Fruit fly (Drosophila melanogaster) whole organism, embryonic: ENCODE data around the gene PIG-U.
A peak's percentile ranks its signal among the peaks of the same experiment; 100 is the strongest.

Experiments
- Abd-B ChIP-seq: fragments of 200-800 bp; sonication (Bioruptor generic); optimal IDR thresholded peaks from 2 replicates; lab custom pipeline; 2018; ENCODE audit warnings: missing biosample characterization, mild to moderate bottlenecking, missing genetic modification characterization, moderate library complexity
- Bdp1 ChIP-seq: fragments of 200-800 bp; sonication (Bioruptor generic); optimal IDR thresholded peaks from 3 replicates; lab custom pipeline; 2016; ENCODE audit warnings: missing biosample characterization, missing genetic modification characterization
- CG10267 ChIP-seq: fragments of 200-800 bp; sonication (Bioruptor generic); optimal IDR thresholded peaks from 2 replicates; lab custom pipeline; 2018; ENCODE audit warnings: missing biosample characterization, mild to moderate bottlenecking, missing genetic modification characterization, moderate library complexity
- CG13624 ChIP-seq: fragments of 200-800 bp; sonication (Bioruptor generic); optimal IDR thresholded peaks from 2 replicates; lab custom pipeline; 2016; ENCODE audit warnings: missing biosample characterization, missing genetic modification characterization
- CG15073 ChIP-seq: fragments of 200-800 bp; sonication (Bioruptor generic); optimal IDR thresholded peaks from 2 replicates; lab custom pipeline; 2016; ENCODE audit warnings: missing biosample characterization, missing genetic modification characterization
- CG17328 ChIP-seq: fragments of 200-800 bp; sonication (Bioruptor generic); IDR thresholded peaks from 2 replicates; pipeline ENCODE4 v1.3.6; 2022; ENCODE audit warnings: missing biosample characterization, missing genetic modification characterization
- CG17912 ChIP-seq: fragments of 200-800 bp; sonication (Bioruptor generic); optimal IDR thresholded peaks from 2 replicates; lab custom pipeline; 2018; ENCODE audit warnings: missing biosample characterization, mild to moderate bottlenecking, missing genetic modification characterization
- CG2116 ChIP-seq: fragments of 200-800 bp; sonication (Bioruptor generic); optimal IDR thresholded peaks from 3 replicates; lab custom pipeline; 2018; ENCODE audit warnings: missing biosample characterization, mild to moderate bottlenecking, missing genetic modification characterization
- CG2120 ChIP-seq: fragments of 200-800 bp; sonication (Bioruptor generic); optimal IDR thresholded peaks from 3 replicates; lab custom pipeline; 2016; ENCODE audit warnings: missing biosample characterization, missing genetic modification characterization
- CG2129 ChIP-seq: fragments of 200-800 bp; sonication (Bioruptor generic); IDR thresholded peaks from 2 replicates; pipeline ENCODE4 v1.3.6; 2022; ENCODE audit warnings: missing biosample characterization, missing genetic modification characterization; ENCODE audit not compliant: partially characterized antibody
- CG31388 ChIP-seq: fragments of 200-800 bp; sonication (Bioruptor generic); optimal IDR thresholded peaks from 2 replicates; lab custom pipeline; 2016; ENCODE audit warnings: missing biosample characterization, missing genetic modification characterization
- CG3163 ChIP-seq: fragments of 200-800 bp; sonication (Bioruptor generic); optimal IDR thresholded peaks from 3 replicates; lab custom pipeline; 2016; ENCODE audit warnings: missing biosample characterization, missing genetic modification characterization
- CG32767 ChIP-seq: fragments of 200-800 bp; sonication (Bioruptor generic); IDR thresholded peaks from 2 replicates; pipeline ENCODE4 v1.3.6; 2022; ENCODE audit warnings: missing biosample characterization, missing genetic modification characterization
- CG33213 ChIP-seq: fragments of 200-800 bp; sonication (Bioruptor generic); optimal IDR thresholded peaks from 3 replicates; lab custom pipeline; 2016; ENCODE audit warnings: missing biosample characterization, missing genetic modification characterization
- CG34422 ChIP-seq: fragments of 200-800 bp; sonication (Bioruptor generic); IDR thresholded peaks from 3 replicates; pipeline ENCODE4 v1.3.6; 2022; ENCODE audit warnings: missing biosample characterization, missing genetic modification characterization
- CG5953 ChIP-seq: fragments of 200-800 bp; sonication (Bioruptor generic); IDR thresholded peaks from 2 replicates; pipeline ENCODE4 v1.3.6; 2022; ENCODE audit warnings: missing biosample characterization, missing genetic modification characterization
- CG7745 ChIP-seq: fragments of 200-800 bp; sonication (Bioruptor generic); optimal IDR thresholded peaks from 2 replicates; lab custom pipeline; 2018; ENCODE audit warnings: missing biosample characterization, mild to moderate bottlenecking, missing genetic modification characterization, moderate library complexity
- CTCF ChIP-seq: fragments of 200-800 bp; sonication (Bioruptor generic); optimal IDR thresholded peaks from 2 replicates; lab custom pipeline; 2017; ENCODE audit warnings: missing biosample characterization, mild to moderate bottlenecking, missing genetic modification characterization, moderate library complexity
- D ChIP-seq, 2 experiments: fragments of 200-800 bp in 1 of 2; fragments of >200 bp in 1 of 2; sonication (Bioruptor generic) in 1 of 2; optimal IDR thresholded peaks; 2 replicates in 1 of 2; 3 replicates in 1 of 2; lab custom pipeline; 2017; ENCODE audit warnings: mild to moderate bottlenecking in 1 of 2, missing biosample characterization in 1 of 2, missing genetic modification characterization in 1 of 2, missing genetic modification reagents in 1 of 2
- Dfd ChIP-seq, 2 experiments: fragments of >200 bp; optimal IDR thresholded peaks; 2 replicates each; lab custom pipeline; 2017; ENCODE audit warnings: missing biosample characterization in 2 of 2, missing genetic modification characterization in 2 of 2
- Dll ChIP-seq: fragments of 200-800 bp; sonication (Bioruptor generic); IDR thresholded peaks from 4 replicates; pipeline ENCODE4 v1.3.6; 2022; ENCODE audit warnings: missing biosample characterization, missing genetic modification characterization; ENCODE audit not compliant: partially characterized antibody
- Dp ChIP-seq: fragments of 200-800 bp; sonication (Bioruptor generic); optimal IDR thresholded peaks from 2 replicates; lab custom pipeline; 2018; ENCODE audit warnings: missing biosample characterization, mild to moderate bottlenecking, missing genetic modification characterization, moderate library complexity
- Ets97D ChIP-seq: fragments of 200-800 bp; sonication (Bioruptor generic); optimal IDR thresholded peaks from 3 replicates; lab custom pipeline; 2016; ENCODE audit warnings: missing biosample characterization, missing genetic modification characterization
- Fer1 ChIP-seq: fragments of 200-800 bp; sonication (Bioruptor generic); optimal IDR thresholded peaks from 2 replicates; lab custom pipeline; 2017; ENCODE audit warnings: missing biosample characterization, mild to moderate bottlenecking, missing genetic modification characterization
- HLH3B ChIP-seq: fragments of 200-800 bp; sonication (Bioruptor generic); IDR thresholded peaks from 2 replicates; pipeline ENCODE4 v1.3.6; 2022; ENCODE audit warnings: missing biosample characterization, missing genetic modification characterization
- Hey ChIP-seq: fragments of 200-800 bp; sonication (Bioruptor generic); optimal IDR thresholded peaks from 3 replicates; lab custom pipeline; 2018; ENCODE audit warnings: missing biosample characterization, mild to moderate bottlenecking, missing genetic modification characterization
- HmgD ChIP-seq: fragments of 200-800 bp; sonication (Bioruptor generic); optimal IDR thresholded peaks from 3 replicates; lab custom pipeline; 2016; ENCODE audit warnings: missing biosample characterization, missing genetic modification characterization
- HmgZ ChIP-seq: fragments of 200-800 bp; sonication (Bioruptor generic); optimal IDR thresholded peaks from 2 replicates; lab custom pipeline; 2018; ENCODE audit warnings: missing biosample characterization, mild to moderate bottlenecking, missing genetic modification characterization
- Myb ChIP-seq: fragments of 200-800 bp; sonication (Bioruptor generic); optimal IDR thresholded peaks from 2 replicates; lab custom pipeline; 2016; ENCODE audit warnings: missing biosample characterization, missing genetic modification characterization
- Opbp ChIP-seq: fragments of 200-800 bp; sonication (Bioruptor generic); IDR thresholded peaks from 3 replicates; pipeline ENCODE4 v1.3.6; 2022; ENCODE audit warnings: missing biosample characterization, missing genetic modification characterization; ENCODE audit not compliant: partially characterized antibody
- Scr ChIP-seq: fragments of 200-800 bp; sonication (Bioruptor generic); IDR thresholded peaks from 2 replicates; pipeline ENCODE4 v1.3.6; 2022; ENCODE audit warnings: missing biosample characterization, missing genetic modification characterization; ENCODE audit not compliant: partially characterized antibody
- Sox102F ChIP-seq: fragments of 200-800 bp; sonication (Bioruptor generic); optimal IDR thresholded peaks from 2 replicates; lab custom pipeline; 2018; ENCODE audit warnings: missing biosample characterization, mild to moderate bottlenecking, missing genetic modification characterization, moderate library complexity
- Sry-β ChIP-seq: fragments of 200-800 bp; sonication (Bioruptor generic); optimal IDR thresholded peaks from 2 replicates; lab custom pipeline; 2018; ENCODE audit warnings: missing biosample characterization, mild to moderate bottlenecking, missing genetic modification characterization, moderate library complexity
- ap ChIP-seq: fragments of 200-800 bp; sonication (Bioruptor generic); IDR thresholded peaks from 2 replicates; pipeline ENCODE4 v1.3.6; 2022; ENCODE audit warnings: missing biosample characterization, missing genetic modification characterization
- chm ChIP-seq: fragments of 200-800 bp; sonication (Bioruptor generic); IDR thresholded peaks from 2 replicates; pipeline ENCODE4 v1.3.6; 2022; ENCODE audit warnings: missing biosample characterization, missing genetic modification characterization
- cwo ChIP-seq: fragments of 200-800 bp; sonication (Bioruptor generic); optimal IDR thresholded peaks from 3 replicates; lab custom pipeline; 2017; ENCODE audit warnings: missing biosample characterization, missing genetic modification characterization, mild to moderate bottlenecking, moderate library complexity, missing genetic modification reagents
- da ChIP-seq: fragments of 200-800 bp; sonication (Bioruptor generic); optimal IDR thresholded peaks from 2 replicates; lab custom pipeline; 2016; ENCODE audit warnings: missing biosample characterization, missing genetic modification characterization
- hkb ChIP-seq, 2 experiments: fragments of 200-800 bp in 1 of 2; fragments of >200 bp in 1 of 2; sonication (Bioruptor generic) in 1 of 2; IDR thresholded peaks in 1 of 2; optimal IDR thresholded peaks in 1 of 2; 2 replicates each; pipeline versions ENCODE4 v1.3.6 to Lab custom; 2017 to 2022; ENCODE audit warnings: missing biosample characterization in 1 of 2, missing genetic modification characterization in 1 of 2
- kni ChIP-seq: fragments of 200-800 bp; sonication (Bioruptor generic); optimal IDR thresholded peaks from 3 replicates; lab custom pipeline; 2017; ENCODE audit warnings: mild to moderate bottlenecking, missing biosample characterization, missing genetic modification reagents, missing genetic modification characterization
- lov ChIP-seq, 2 experiments: fragments of 200-800 bp in 1 of 2; fragments of >200 bp in 1 of 2; sonication (Bioruptor generic) in 1 of 2; IDR thresholded peaks in 1 of 2; optimal IDR thresholded peaks in 1 of 2; 2 replicates in 1 of 2; 3 replicates in 1 of 2; pipeline versions ENCODE4 v1.3.6 to Lab custom; 2017 to 2022; ENCODE audit warnings: missing biosample characterization in 1 of 2, missing genetic modification characterization in 1 of 2
- maf-S ChIP-seq: fragments of 200-800 bp; sonication (Bioruptor generic); optimal IDR thresholded peaks from 2 replicates; lab custom pipeline; 2016; ENCODE audit warnings: missing biosample characterization, missing genetic modification characterization
- slbo ChIP-seq: fragments of 200-800 bp; sonication (Bioruptor generic); IDR thresholded peaks from 2 replicates; pipeline ENCODE4 v1.3.6; 2022; ENCODE audit warnings: missing biosample characterization, missing genetic modification characterization
- so ChIP-seq: fragments of 200-800 bp; sonication (Bioruptor generic); IDR thresholded peaks from 3 replicates; pipeline ENCODE4 v1.3.6; 2022; ENCODE audit warnings: missing biosample characterization, missing genetic modification characterization
- stc ChIP-seq: fragments of 200-800 bp; sonication (Bioruptor generic); IDR thresholded peaks from 2 replicates; pipeline ENCODE4 v1.3.6; 2022; ENCODE audit warnings: missing biosample characterization, missing genetic modification characterization
- stwl ChIP-seq: fragments of 200-800 bp; sonication (Bioruptor generic); optimal IDR thresholded peaks from 3 replicates; lab custom pipeline; 2018; ENCODE audit warnings: missing biosample characterization, mild to moderate bottlenecking, missing genetic modification characterization, moderate library complexity
- trem ChIP-seq: fragments of 200-800 bp; optimal IDR thresholded peaks from 3 replicates; lab custom pipeline; 2019; ENCODE audit warnings: missing biosample characterization, mild to moderate bottlenecking, missing genetic modification characterization, moderate library complexity
- ttk ChIP-seq: fragments of 200-800 bp; sonication (Bioruptor generic); IDR thresholded peaks from 2 replicates; pipeline ENCODE4 v2.1.2; 2022; ENCODE audit warnings: missing biosample characterization, missing genetic modification characterization
- wdn ChIP-seq: fragments of 200-800 bp; sonication (Bioruptor generic); IDR thresholded peaks from 2 replicates; pipeline ENCODE4 v1.3.6; 2022; ENCODE audit warnings: missing biosample characterization, missing genetic modification characterization
- zen ChIP-seq: fragments of 200-800 bp; sonication (Bioruptor generic); optimal IDR thresholded peaks from 3 replicates; lab custom pipeline; 2018; ENCODE audit warnings: missing biosample characterization, mild to moderate bottlenecking, missing genetic modification characterization, moderate library complexity
- zen2 ChIP-seq: fragments of 200-800 bp; sonication (Bioruptor generic); IDR thresholded peaks from 3 replicates; pipeline ENCODE4 v1.3.6; 2022; ENCODE audit warnings: missing biosample characterization, missing genetic modification characterization; ENCODE audit not compliant: partially characterized antibody

Gene PIG-U

DNA sequence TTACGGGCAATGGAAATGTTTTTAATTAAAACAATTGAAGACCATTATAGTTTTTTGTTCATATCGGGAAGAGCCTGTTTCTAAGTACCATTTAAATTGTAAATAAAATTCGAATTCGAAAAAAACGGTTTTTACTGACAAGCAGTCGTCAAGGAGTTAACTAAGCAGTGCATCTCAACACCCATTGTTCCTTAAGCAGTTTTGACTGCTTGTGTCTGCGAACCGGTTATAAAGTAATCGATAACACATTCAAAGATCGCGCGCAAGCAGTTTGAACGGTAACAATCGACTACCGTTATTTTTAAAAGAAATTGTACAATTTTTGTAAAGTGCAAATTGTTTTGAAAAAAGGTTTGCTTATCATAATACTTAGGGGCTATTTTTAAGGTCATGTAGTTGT, 36.9 kb upstream of the PIG-U start (continued):
- TF ChIP-seq Sry-β (GFP tag; lab: Kevin White, UChicago), result no peak
- TF ChIP-seq CG3163 (GFP tag; lab: Kevin White, UChicago), result peak; percentile 2
- 0 out of 2 replicates have a peak, but pooled peaks have one; percentile 17 for TF ChIP-seq slbo (GFP tag; lab: Robert Waterston, UW)
- no peak for TF ChIP-seq CG31388 (GFP tag; lab: Kevin White, UChicago)
- TF ChIP-seq Dp (GFP tag; lab: Kevin White, UChicago), result peak; percentile 90
- TF ChIP-seq CG32767, result no peak
- TF ChIP-seq CG2116 (GFP tag; lab: Kevin White, UChicago), result peak; percentile 53
- TF ChIP-seq Hey, result no peak
- TF ChIP-seq CG5953 (GFP tag; lab: Robert Waterston, UW), result no peak
- peak; percentile 68 for TF ChIP-seq Sox102F (GFP tag; lab: Kevin White, UChicago)
- peak; percentile 12 for TF ChIP-seq trem (tag; lab: Kevin White, UChicago)
- TF ChIP-seq so (GFP tag; lab: Robert Waterston, UW), result no peak
- peak; percentile 2 for TF ChIP-seq hkb (optimal IDR thresholded peaks at IDR 0.05; lab: Kevin White, UChicago)
- no peak for TF ChIP-seq hkb (GFP tag; IDR thresholded peaks at IDR 0.05; lab: Robert Waterston, UW)
- peak; percentile 59 for TF ChIP-seq CTCF (GFP tag; lab: Kevin White, UChicago)
- TF ChIP-seq CG17912, result no peak
- TF ChIP-seq Abd-B (GFP tag; lab: Kevin White, UChicago), result peak; percentile 29
- peak; percentile 72; the same call in 2 of the 3 replicates for TF ChIP-seq Opbp
- TF ChIP-seq HmgD (GFP tag; lab: Kevin White, UChicago), result peak; percentile 84
- TF ChIP-seq chm, result no peak
- peak; percentile 17 for TF ChIP-seq CG2120
- TF ChIP-seq zen2 (GFP tag; lab: Robert Waterston, UW), result no peak
- TF ChIP-seq stwl (tag; lab: Kevin White, UChicago), result peak; percentile 86
- TF ChIP-seq CG10267 (tag; lab: Kevin White, UChicago), result peak; percentile 78
- TF ChIP-seq HmgZ (tag; lab: Kevin White, UChicago), result peak; percentile 51
- peak; percentile 61 for TF ChIP-seq Ets97D
- peak; percentile 3 for TF ChIP-seq maf-S (GFP tag; lab: Kevin White, UChicago)
- peak; percentile 100 for TF ChIP-seq Myb (GFP tag; lab: Kevin White, UChicago)
- peak; percentile 91 for TF ChIP-seq Bdp1 (GFP tag; lab: Kevin White, UChicago)
- TF ChIP-seq HLH3B (GFP tag; lab: Robert Waterston, UW), result no peak
- TF ChIP-seq da (GFP tag; lab: Kevin White, UChicago), result no peak
- TF ChIP-seq Dfd (GFP tag; optimal IDR thresholded peaks at IDR 0.05; lab: Kevin White, UChicago), result peak in 1 of 2 experiments; percentile 98
- no peak for TF ChIP-seq CG15073 (GFP tag; lab: Kevin White, UChicago)
- TF ChIP-seq Scr, result peak; percentile 7; the same call in 1 of the 2 replicates
- no peak for TF ChIP-seq lov (optimal IDR thresholded peaks at IDR 0.05; lab: Kevin White, UChicago)
- no peak for TF ChIP-seq lov (GFP tag; IDR thresholded peaks at IDR 0.05; lab: Robert Waterston, UW)
- TF ChIP-seq CG33213 (GFP tag; lab: Kevin White, UChicago), result peak; percentile 46

DNA sequence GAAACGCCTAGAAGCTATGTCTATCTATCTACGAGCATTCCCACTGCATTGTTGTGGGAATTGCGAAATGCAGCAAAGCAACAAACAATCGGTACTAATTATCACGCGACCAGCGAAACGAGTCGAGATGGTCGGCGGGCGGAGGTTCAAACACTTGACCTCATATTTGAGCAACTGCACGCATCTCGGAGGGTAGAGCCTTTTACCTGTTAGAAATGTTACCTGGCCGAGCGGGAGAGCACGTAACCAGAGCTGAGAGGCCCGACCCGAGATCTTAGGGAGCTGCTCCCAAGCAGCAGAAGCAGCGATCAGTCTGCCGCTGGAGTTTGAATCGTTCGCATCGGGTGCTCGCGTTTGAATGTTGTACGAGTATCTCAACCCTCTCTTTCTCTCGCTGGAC, 36.5 kb upstream of the PIG-U start:
- TF ChIP-seq stc (GFP tag; lab: Robert Waterston, UW) (no peak), CG7745 (peak; percentile 9), Fer1 (GFP tag; lab: Kevin White, UChicago) (no peak), D (optimal IDR thresholded peaks at IDR 0.05; lab: Kevin White, UChicago) (peak; percentile 15), D (GFP tag; optimal IDR thresholded peaks at IDR 0.05; lab: Kevin White, UChicago) (no peak), ap (GFP tag; lab: Robert Waterston, UW) (no peak), Dp (GFP tag; lab: Kevin White, UChicago) (no peak), CG17328 (0 out of 2 replicates have a peak, but pooled peaks have one; percentile 12), wdn (GFP tag; lab: Robert Waterston, UW) (no peak), CG2129 (GFP tag; lab: Robert Waterston, UW) (no peak), CG13624 (GFP tag; lab: Kevin White, UChicago) (no peak), cwo (GFP tag; lab: Kevin White, UChicago) (peak; percentile 51), CG34422 (no peak), ttk (GFP tag; lab: Robert Waterston, UW) (no peak), chm (peak; percentile 46), zen (tag; lab: Kevin White, UChicago) (peak; percentile 42), zen2 (GFP tag; lab: Robert Waterston, UW) (0 out of 3 replicates have a peak, but pooled peaks have one; percentile 40), Dll (GFP tag; lab: Robert Waterston, UW) (0 out of 4 replicates have a peak, but pooled peaks have one; percentile 28), kni (GFP tag; lab: Kevin White, UChicago) (peak; percentile 75)
